Worm (Caenorhabditis elegans) whole organism, midembryonic: ENCODE data around the gene tat-1.

Source experiments
- flt-1 ChIP-seq: fragments of 200-800 bp; sonication (Bioruptor generic); IDR thresholded peaks from 2 replicates; pipeline ENCODE4 v1.3.6; 2022; ENCODE audit warnings: missing genetic modification characterization, missing compliant biosample characterization
- klf-2 ChIP-seq: fragments of 200-800 bp; sonication (Bioruptor generic); conservative IDR thresholded peaks from 2 replicates; pipeline ENCODE4 v1.3.6; 2022; ENCODE audit warnings: missing genetic modification reagents, missing genetic modification characterization, missing compliant biosample characterization
- med-1 ChIP-seq: sonication (generic microtip); optimal IDR thresholded peaks from 2 replicates; lab custom pipeline; 2017; ENCODE audit warnings: missing genetic modification characterization, mild to moderate bottlenecking, missing compliant biosample characterization, antibody characterized with exemption, missing genetic modification reagents; ENCODE audit not compliant: insufficient read depth
- ref-1 ChIP-seq: fragments of 200-800 bp; sonication (Bioruptor generic); conservative IDR thresholded peaks from 2 replicates; pipeline ENCODE4 v1.3.6; 2022; ENCODE audit warnings: missing genetic modification reagents, missing genetic modification characterization, missing compliant biosample characterization
- ztf-23 ChIP-seq: fragments of 200-800 bp; sonication (Bioruptor generic); IDR thresholded peaks from 2 replicates; pipeline ENCODE4 v1.3.6; 2022; ENCODE audit warnings: missing genetic modification reagents, missing genetic modification characterization, missing compliant biosample characterization
- ztf-29 ChIP-seq: fragments of 200-800 bp; sonication (Bioruptor generic); IDR thresholded peaks from 2 replicates; pipeline ENCODE4 v1.3.6; 2022; ENCODE audit warnings: missing genetic modification reagents, missing genetic modification characterization, missing compliant biosample characterization

ce11 chrIII:12445223-12445622 is 23.7 kb upstream of the tat-1 start:
- no peak for TF ChIP-seq klf-2 (GFP tag; lab: Robert Waterston, UW)
- no peak for TF ChIP-seq med-1
- no peak for TF ChIP-seq flt-1 (GFP tag; lab: Robert Waterston, UW)
- TF ChIP-seq ztf-23 (GFP tag; lab: Robert Waterston, UW): no peak
- TF ChIP-seq ref-1 (GFP tag; lab: Robert Waterston, UW): no peak
- no peak for TF ChIP-seq ztf-29 (GFP tag; lab: Robert Waterston, UW)
